Fruit fly (Drosophila melanogaster) whole organism, embryonic: ENCODE results near the gene CG14805.

Experiments used
- CG10654 ChIP-seq: fragments of 200-800 bp; sonication (Bioruptor generic); optimal IDR thresholded peaks from 2 replicates; lab custom pipeline; 2016; ENCODE audit warnings: missing biosample characterization, missing genetic modification characterization
- sim ChIP-seq: fragments of 200-800 bp; sonication (Bioruptor generic); IDR thresholded peaks from 2 replicates; pipeline ENCODE4 v1.3.6; 2022; ENCODE audit warnings: missing biosample characterization, missing genetic modification characterization

- no peak for TF ChIP-seq sim
- TF ChIP-seq CG10654 (GFP tag; lab: Kevin White, UChicago), result no peak
Measured at dm6 chrX:1897384-1897783, 20.3 kb downstream of the CG14805 start.
